Worm (Caenorhabditis elegans) whole organism, L3 larva: ENCODE measurements around the gene F13C5.1.

ENCODE experiments used
- R02D3.7 ChIP-seq: fragments of 150-350 bp; optimal IDR thresholded peaks from 2 replicates; lab custom pipeline; 2014; ENCODE audit warnings: missing biosample characterization, missing genetic modification characterization
- ZK546.5 ChIP-seq: sonication (generic microtip); optimal IDR thresholded peaks from 2 replicates; lab custom pipeline; 2017; ENCODE audit warnings: missing biosample characterization, missing genetic modification characterization
- aly-2 ChIP-seq: fragments of 150-350 bp; optimal IDR thresholded peaks from 2 replicates; lab custom pipeline; 2014; ENCODE audit warnings: missing biosample characterization, missing genetic modification characterization
- ceh-16 ChIP-seq: sonication (generic microtip); optimal IDR thresholded peaks from 2 replicates; lab custom pipeline; 2017; ENCODE audit warnings: missing biosample characterization, missing genetic modification characterization
- ceh-28 ChIP-seq: fragments of 150-350 bp; optimal IDR thresholded peaks from 2 replicates; lab custom pipeline; 2014; ENCODE audit warnings: missing biosample characterization, missing genetic modification reagents, missing genetic modification characterization
- ceh-82 ChIP-seq: fragments of 150-350 bp; optimal IDR thresholded peaks from 2 replicates; lab custom pipeline; 2014; ENCODE audit warnings: missing biosample characterization, missing genetic modification characterization
- egl-27 ChIP-seq: sonication (generic microtip); optimal IDR thresholded peaks from 4 replicates; lab custom pipeline; 2017; ENCODE audit warnings: missing biosample characterization, missing genetic modification reagents, missing genetic modification characterization
- elt-1 ChIP-seq: fragments of 150-350 bp; optimal IDR thresholded peaks from 2 replicates; lab custom pipeline; 2014; ENCODE audit warnings: missing biosample characterization, missing genetic modification characterization
- elt-2 ChIP-seq: sonication (generic microtip); optimal IDR thresholded peaks from 2 replicates; lab custom pipeline; 2016; ENCODE audit warnings: missing genetic modification reagents, mild to moderate bottlenecking, missing genetic modification characterization, missing compliant biosample characterization
- elt-3 ChIP-seq, 3 experiments: fragments of 150-350 bp in 1 of 3; sonication (generic microtip) in 2 of 3; optimal IDR thresholded peaks; 2 replicates in 2 of 3; 4 replicates in 1 of 3; lab custom pipeline; 2014 to 2017; ENCODE audit warnings: missing biosample characterization in 3 of 3, missing genetic modification characterization in 3 of 3
- eor-1 ChIP-seq, 2 experiments: fragments of 150-350 bp; optimal IDR thresholded peaks; 2 replicates each; lab custom pipeline; 2014 to 2018; ENCODE audit warnings: missing biosample characterization in 2 of 2, missing genetic modification characterization in 2 of 2
- fkh-10 ChIP-seq: sonication (generic microtip); optimal IDR thresholded peaks from 2 replicates; lab custom pipeline; 2017; ENCODE audit warnings: missing biosample characterization, missing genetic modification reagents, missing genetic modification characterization
- fos-1 ChIP-seq: fragments of 150-350 bp; optimal IDR thresholded peaks from 2 replicates; lab custom pipeline; 2014; ENCODE audit warnings: missing biosample characterization, missing genetic modification characterization
- hmg-11 ChIP-seq: sonication (generic microtip); optimal IDR thresholded peaks from 2 replicates; lab custom pipeline; 2016; ENCODE audit warnings: missing genetic modification characterization, missing compliant biosample characterization
- jun-1 ChIP-seq: fragments of 150-350 bp; optimal IDR thresholded peaks from 2 replicates; lab custom pipeline; 2014; ENCODE audit warnings: missing biosample characterization, missing genetic modification reagents, missing genetic modification characterization
- lin-15B ChIP-seq: fragments of 150-350 bp; optimal IDR thresholded peaks from 2 replicates; lab custom pipeline; 2014; ENCODE audit warnings: missing biosample characterization, missing genetic modification characterization
- lin-39 ChIP-seq: fragments of 150-350 bp; optimal IDR thresholded peaks from 2 replicates; lab custom pipeline; 2018; ENCODE audit warnings: missing biosample characterization, missing genetic modification reagents, missing genetic modification characterization
- lsy-12 ChIP-seq: sonication (generic microtip); optimal IDR thresholded peaks from 2 replicates; lab custom pipeline; 2016; ENCODE audit warnings: mild to moderate bottlenecking, missing genetic modification characterization, missing compliant biosample characterization
- mdl-1 ChIP-seq: fragments of 150-350 bp; optimal IDR thresholded peaks from 2 replicates; lab custom pipeline; 2014; ENCODE audit warnings: missing biosample characterization, missing genetic modification characterization
- nfya-1 ChIP-seq: sonication (generic microtip); optimal IDR thresholded peaks from 2 replicates; lab custom pipeline; 2017; ENCODE audit warnings: missing genetic modification characterization, mild to moderate bottlenecking, missing compliant biosample characterization, antibody characterized with exemption, moderate library complexity; ENCODE audit not compliant: insufficient read depth
- nhr-11 ChIP-seq: fragments of 150-350 bp; optimal IDR thresholded peaks from 2 replicates; lab custom pipeline; 2014; ENCODE audit warnings: missing biosample characterization, missing genetic modification characterization
- nhr-23 ChIP-seq: fragments of 150-350 bp; optimal IDR thresholded peaks from 2 replicates; lab custom pipeline; 2014; ENCODE audit warnings: missing biosample characterization, missing genetic modification reagents, missing genetic modification characterization
- nhr-237 ChIP-seq: fragments of 150-350 bp; optimal IDR thresholded peaks from 2 replicates; lab custom pipeline; 2014; ENCODE audit warnings: missing biosample characterization, missing genetic modification characterization
- nhr-25 ChIP-seq: sonication (generic microtip); optimal IDR thresholded peaks from 2 replicates; lab custom pipeline; 2017; ENCODE audit warnings: missing biosample characterization, missing genetic modification characterization
- nhr-28 ChIP-seq: fragments of 150-350 bp; optimal IDR thresholded peaks from 2 replicates; lab custom pipeline; 2014; ENCODE audit warnings: missing biosample characterization, missing genetic modification characterization
- nhr-43 ChIP-seq: sonication (generic microtip); optimal IDR thresholded peaks from 2 replicates; lab custom pipeline; 2016; ENCODE audit warnings: mild to moderate bottlenecking, missing genetic modification characterization, missing compliant biosample characterization; ENCODE audit not compliant: poor library complexity, severe bottlenecking
- nhr-77 ChIP-seq: fragments of 150-350 bp; optimal IDR thresholded peaks from 2 replicates; lab custom pipeline; 2014; ENCODE audit warnings: missing biosample characterization, missing genetic modification characterization
- pha-4 ChIP-seq: fragments of 150-350 bp; optimal IDR thresholded peaks from 2 replicates; lab custom pipeline; 2014; ENCODE audit warnings: missing biosample characterization, missing genetic modification reagents, missing genetic modification characterization
- pqm-1 ChIP-seq: fragments of 150-350 bp; optimal IDR thresholded peaks from 2 replicates; lab custom pipeline; 2017; ENCODE audit warnings: missing biosample characterization, missing genetic modification characterization, inconsistent platforms
- skn-1 ChIP-seq: fragments of 150-350 bp; optimal IDR thresholded peaks from 2 replicates; lab custom pipeline; 2014; ENCODE audit warnings: missing biosample characterization, missing genetic modification characterization
- snpc-4 ChIP-seq: fragments of 150-350 bp; optimal IDR thresholded peaks from 2 replicates; lab custom pipeline; 2014; ENCODE audit warnings: missing biosample characterization, missing genetic modification characterization
- tbx-2 ChIP-seq: sonication (generic microtip); optimal IDR thresholded peaks from 2 replicates; lab custom pipeline; 2016; ENCODE audit warnings: mild to moderate bottlenecking, missing genetic modification characterization, missing compliant biosample characterization
- unc-39 ChIP-seq: sonication (generic microtip); optimal IDR thresholded peaks from 4 replicates; lab custom pipeline; 2017; ENCODE audit warnings: missing biosample characterization, missing genetic modification characterization
- unc-62 ChIP-seq: fragments of 150-350 bp; sonication (generic microtip); optimal IDR thresholded peaks from 4 replicates; lab custom pipeline; 2014; ENCODE audit warnings: missing biosample characterization, missing genetic modification reagents, missing genetic modification characterization
- zag-1 ChIP-seq: fragments of 150-350 bp; optimal IDR thresholded peaks from 2 replicates; lab custom pipeline; 2014; ENCODE audit warnings: missing biosample characterization, missing genetic modification characterization
- ztf-11 ChIP-seq: fragments of 150-350 bp; optimal IDR thresholded peaks from 2 replicates; lab custom pipeline; 2014; ENCODE audit warnings: missing biosample characterization, missing genetic modification characterization
- ztf-4 ChIP-seq: fragments of 150-350 bp; optimal IDR thresholded peaks from 2 replicates; lab custom pipeline; 2014; ENCODE audit warnings: missing biosample characterization, missing genetic modification characterization

F13C5.1 gene

ce11 chrX:593245-593733 lies 8.7 kb upstream of the F13C5.1 start (continued):
- TF ChIP-seq nhr-23 (tag; lab: Kevin White, UChicago) (peak; percentile 8), egl-27 (peak; percentile 43), snpc-4 (peak; percentile 66), elt-2 (tag; lab: Kevin White, UChicago) (peak; percentile 74), zag-1 (tag; lab: Kevin White, UChicago) (peak; percentile 14), pha-4 (peak; percentile 89), elt-1 (tag; lab: Kevin White, UChicago) (peak; percentile 25)

- no peak for TF ChIP-seq lin-39 (tag; lab: Kevin White, UChicago)
Measured at ce11 chrX:593910-594447, 8.0 kb upstream of the F13C5.1 start, which contains the start of gene F13C5.2. F13C5.2 (plus strand) TSS chrX:593960.

ce11 chrX:599476-599875 lies 2.5 kb upstream of the F13C5.1 start, which contains the start of gene F13C5.3:
F13C5.3 (minus strand) TSS chrX:599576.
- TF ChIP-seq nhr-237 (tag; lab: Kevin White, UChicago): no peak
- TF ChIP-seq egl-27: no peak
- TF ChIP-seq pha-4: no peak
- no peak for TF ChIP-seq fos-1 (tag; lab: Kevin White, UChicago)
- TF ChIP-seq R02D3.7 (tag; lab: Kevin White, UChicago): no peak
- TF ChIP-seq pqm-1 (tag; lab: Kevin White, UChicago): no peak
- no peak for TF ChIP-seq ceh-28 (tag; lab: Kevin White, UChicago)
- no peak for TF ChIP-seq nhr-28 (tag; lab: Kevin White, UChicago)
- TF ChIP-seq nfya-1 (tag; lab: Kevin White, UChicago): no peak

- TF ChIP-seq ceh-16 (tag; lab: Kevin White, UChicago) (no peak), lin-15B (tag; lab: Kevin White, UChicago) (no peak), unc-39 (tag; lab: Kevin White, UChicago) (no peak), eor-1 (tag; optimal IDR thresholded peaks at IDR 0.05; lab: Kevin White, UChicago) (no peak), mdl-1 (tag; lab: Kevin White, UChicago) (no peak), fkh-10 (GFP tag; lab: Kevin White, UChicago) (no peak), nhr-25 (tag; lab: Kevin White, UChicago) (no peak), ceh-82 (tag; lab: Kevin White, UChicago) (no peak), fos-1 (tag; lab: Kevin White, UChicago) (no peak), elt-3 (tag; optimal IDR thresholded peaks at IDR 0.05; lab: Kevin White, UChicago) (no peak), ztf-4 (tag; lab: Kevin White, UChicago) (no peak), nhr-23 (tag; lab: Kevin White, UChicago) (no peak), ceh-28 (tag; lab: Kevin White, UChicago) (no peak), pha-4 (peak; percentile 86), ztf-11 (tag; lab: Kevin White, UChicago) (no peak), nfya-1 (tag; lab: Kevin White, UChicago) (no peak), pqm-1 (tag; lab: Kevin White, UChicago) (peak; percentile 46), nhr-77 (tag; lab: Kevin White, UChicago) (no peak), unc-62 (GFP tag; lab: Kevin White, UChicago) (no peak), jun-1 (tag; lab: Kevin White, UChicago) (no peak), zag-1 (tag; lab: Kevin White, UChicago) (no peak), lin-39 (tag; lab: Kevin White, UChicago) (no peak), nhr-11 (no peak), ZK546.5 (tag; lab: Kevin White, UChicago) (no peak), aly-2 (tag; lab: Kevin White, UChicago) (no peak), elt-2 (tag; lab: Kevin White, UChicago) (peak; percentile 53), hmg-11 (tag; lab: Kevin White, UChicago) (no peak)
Measured at ce11 chrX:600671-601070, 1.3 kb upstream of the F13C5.1 start.

DNA sequence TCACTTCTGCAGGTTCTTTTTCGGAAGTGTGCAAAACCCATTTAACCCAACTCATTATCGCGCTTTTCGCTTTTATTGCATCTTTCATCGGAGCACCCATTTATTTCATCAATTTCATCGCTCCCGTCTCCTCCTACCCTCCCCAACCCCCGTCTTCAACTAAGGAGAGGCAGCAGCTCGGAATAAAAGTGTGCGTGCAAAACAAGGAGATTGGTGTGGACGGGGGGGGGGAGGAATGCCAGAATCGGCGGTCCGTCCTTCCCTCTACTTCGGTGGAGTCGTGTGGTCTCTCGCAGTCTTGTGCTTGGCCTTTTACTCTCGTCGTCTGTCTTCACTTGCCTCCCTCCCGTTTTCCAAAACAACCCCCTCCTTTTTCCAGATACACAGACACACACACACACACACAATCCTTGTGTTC lies 611 bp upstream of the F13C5.1 start:
- TF ChIP-seq lsy-12 (tag; lab: Kevin White, UChicago) (no peak), snpc-4 (peak; percentile 13), hmg-11 (tag; lab: Kevin White, UChicago) (peak; percentile 72), lin-39 (tag; lab: Kevin White, UChicago) (peak; percentile 84), skn-1 (peak; percentile 40), nhr-43 (no peak), tbx-2 (tag; lab: Kevin White, UChicago) (peak; percentile 3), nfya-1 (tag; lab: Kevin White, UChicago) (peak; percentile 55)
